Worm (Caenorhabditis elegans): ENCODE data around the gene ZC513.2.

Gene ZC513.2

ce11 chrV:8039085-8039525 is 15.1 kb upstream of the ZC513.2 start (continued):
- TF ChIP-seq mdt-29 (GFP tag; IDR thresholded peaks at IDR 0.05) (no peak), madf-5 (GFP tag; IDR thresholded peaks at IDR 0.05) (no peak), ZK546.5 (tag; optimal IDR thresholded peaks at IDR 0.05) (no peak), ceh-20 (GFP tag; IDR thresholded peaks at IDR 0.05) (no peak), ama-1 (optimal IDR thresholded peaks at IDR 0.05) (no peak), jun-1 (tag; optimal IDR thresholded peaks at IDR 0.05) (no peak), Y75B8A.6 (GFP tag; IDR thresholded peaks at IDR 0.05) (no peak), Y48G9A.11 (GFP tag; IDR thresholded peaks at IDR 0.05) (no peak), hif-1 (tag; optimal IDR thresholded peaks at IDR 0.05) (no peak), F44E2.7 (GFP tag; IDR thresholded peaks at IDR 0.05) (no peak), gei-8 (GFP tag; optimal IDR thresholded peaks at IDR 0.05) (no peak), ctbp-1 (GFP tag; IDR thresholded peaks at IDR 0.05) (no peak), php-3 (GFP tag; IDR thresholded peaks at IDR 0.05) (no peak), hlh-11 (tag; optimal IDR thresholded peaks at IDR 0.05) (peak; percentile 15), dpl-1 (GFP tag; optimal IDR thresholded peaks at IDR 0.05) (no peak), daf-12 (tag; optimal IDR thresholded peaks at IDR 0.05) (no peak), aly-2 (tag; optimal IDR thresholded peaks at IDR 0.05) (no peak), madf-9 (GFP tag; conservative IDR thresholded peaks at IDR 0.05) (no peak), nhr-48 (tag; optimal IDR thresholded peaks at IDR 0.05) (no peak), lir-3 (tag; optimal IDR thresholded peaks at IDR 0.05) (no peak), lim-7 (GFP tag; IDR thresholded peaks at IDR 0.05) (no peak), zag-1 (tag; optimal IDR thresholded peaks at IDR 0.05) (no peak), pha-4 (GFP tag; IDR thresholded peaks at IDR 0.05) (0 out of 2 replicates have a peak, but pooled peaks have one; percentile 9), pha-4 (tag; optimal IDR thresholded peaks at IDR 0.05) (no peak), saeg-2 (GFP tag; IDR thresholded peaks at IDR 0.05) (no peak), ceh-28 (tag; optimal IDR thresholded peaks at IDR 0.05) (no peak), lin-39 (tag; optimal IDR thresholded peaks at IDR 0.05) (no peak), dve-1 (tag; optimal IDR thresholded peaks at IDR 0.05; ENCODE audit: insufficient read depth) (peak; percentile 16), attf-4 (tag; optimal IDR thresholded peaks at IDR 0.05) (peak; percentile 30), T20F7.1 (GFP tag; optimal IDR thresholded peaks at IDR 0.05) (no peak), mdl-1 (tag; optimal IDR thresholded peaks at IDR 0.05) (no peak), Y5F2A.4 (GFP tag; optimal IDR thresholded peaks at IDR 0.05) (no peak), hmg-1.1 (GFP tag; IDR thresholded peaks at IDR 0.05) (no peak), pqm-1 (tag; optimal IDR thresholded peaks at IDR 0.05) (no peak), ceh-82 (tag; optimal IDR thresholded peaks at IDR 0.05) (no peak), zfp-2 (tag; optimal IDR thresholded peaks at IDR 0.05) (no peak), tra-1 (GFP tag; IDR thresholded peaks at IDR 0.05) (peak; percentile 19; the same call in 1 of the 2 replicates), lsy-2 (tag; optimal IDR thresholded peaks at IDR 0.05) (peak in 1 of 2 experiments; percentile 47), ztf-7 (tag; optimal IDR thresholded peaks at IDR 0.05) (no peak), zip-11 (GFP tag; IDR thresholded peaks at IDR 0.05) (no peak), dmd-6 (GFP tag; IDR thresholded peaks at IDR 0.05) (no peak), spr-3 (GFP tag; optimal IDR thresholded peaks at IDR 0.05) (no peak), T26A8.4 (GFP tag; IDR thresholded peaks at IDR 0.05) (peak; percentile 57; the same call in 1 of the 2 replicates), F49E8.2 (tag; optimal IDR thresholded peaks at IDR 0.05; ENCODE audit: borderline replicate concordance) (no peak), dmd-8 (GFP tag; IDR thresholded peaks at IDR 0.05) (no peak), tag-97 (GFP tag; IDR thresholded peaks at IDR 0.05) (no peak), nhr-102 (tag; optimal IDR thresholded peaks at IDR 0.05) (peak; percentile 44), fkh-10 (GFP tag; optimal IDR thresholded peaks at IDR 0.05) (no peak), nhr-237 (tag; optimal IDR thresholded peaks at IDR 0.05) (no peak), arid-1 (GFP tag; conservative IDR thresholded peaks at IDR 0.05) (no peak), rbr-2 (tag; optimal IDR thresholded peaks at IDR 0.05) (no peak), F26F4.8 (GFP tag; conservative IDR thresholded peaks at IDR 0.05) (no peak), nhr-10 (tag; optimal IDR thresholded peaks at IDR 0.05) (no peak)

Data from whole organism, L4 larva.